Worm (Caenorhabditis elegans): ENCODE results near the gene Y62H9A.8.

ce11 chrX:11910046-11910445 lies 17.8 kb upstream of the Y62H9A.8 start, which contains the start of gene Y62H9A.15:
- TF ChIP-seq K02D7.2 (tag; optimal IDR thresholded peaks at IDR 0.05) (no peak), nhr-11 (tag; optimal IDR thresholded peaks at IDR 0.05) (no peak), dve-1 (tag; optimal IDR thresholded peaks at IDR 0.05) (no peak), sox-2 (GFP tag; IDR thresholded peaks at IDR 0.05) (no peak)

Measured in whole organism, late embryonic.